Fruit fly (Drosophila melanogaster) ovary, adult (tissue): ENCODE data around the gene Rrp45.

Source experiments
- CG17801 ChIP-seq: fragments of 200-800 bp; optimal IDR thresholded peaks from 2 replicates; lab custom pipeline; 2019; ENCODE audit warnings: missing biosample characterization, mild to moderate bottlenecking, missing genetic modification characterization, moderate library complexity; ENCODE audit not compliant: partially characterized antibody

Gene Rrp45

DNA sequence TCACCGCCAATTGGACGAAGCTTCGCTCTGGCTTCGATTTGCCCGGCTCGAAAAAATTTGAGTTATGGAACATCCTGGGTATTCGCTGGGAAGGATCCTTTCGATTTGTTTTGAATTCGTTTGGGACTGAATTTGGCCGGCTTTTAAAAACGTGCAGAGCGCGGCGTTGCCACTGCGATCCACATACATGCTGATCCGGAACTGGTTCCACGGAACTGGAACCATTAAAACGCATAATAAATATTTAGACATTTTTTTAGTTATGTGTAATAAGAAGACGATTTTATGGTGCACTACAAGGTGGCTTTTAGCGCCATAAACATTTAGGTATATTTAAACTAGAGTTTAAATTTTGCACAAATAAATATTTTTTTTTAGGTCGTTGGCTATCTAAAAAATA, at the start of gene Rrp45:
Gene Rrp45, minus strand, starts transcription at position 209 of the 400 bp plus-strand sequence.
- no peak for TF ChIP-seq CG17801 (GFP tag; lab: Kevin White, UChicago)

DNA sequence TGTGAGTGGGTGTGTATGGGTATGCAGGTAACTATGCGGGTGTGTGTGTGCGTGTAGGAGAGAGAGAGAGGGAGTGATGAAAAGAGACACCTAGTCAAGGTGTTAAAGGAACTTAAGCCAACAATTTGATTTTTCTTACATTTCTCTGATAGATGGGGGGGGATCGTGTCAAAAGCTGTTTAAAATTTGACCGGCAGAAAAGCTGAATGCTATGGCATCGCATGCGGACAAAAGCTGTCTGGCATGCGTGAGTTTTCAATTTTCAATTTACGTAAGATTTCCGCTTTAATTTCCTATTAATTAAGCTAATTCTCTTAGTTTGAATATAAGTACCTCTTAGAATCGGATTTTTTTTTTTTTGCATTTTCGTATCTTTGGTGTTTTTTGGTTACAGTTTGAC, 48.8 kb upstream of the Rrp45 start:
- no peak for TF ChIP-seq CG17801 (GFP tag; lab: Kevin White, UChicago)

DNA sequence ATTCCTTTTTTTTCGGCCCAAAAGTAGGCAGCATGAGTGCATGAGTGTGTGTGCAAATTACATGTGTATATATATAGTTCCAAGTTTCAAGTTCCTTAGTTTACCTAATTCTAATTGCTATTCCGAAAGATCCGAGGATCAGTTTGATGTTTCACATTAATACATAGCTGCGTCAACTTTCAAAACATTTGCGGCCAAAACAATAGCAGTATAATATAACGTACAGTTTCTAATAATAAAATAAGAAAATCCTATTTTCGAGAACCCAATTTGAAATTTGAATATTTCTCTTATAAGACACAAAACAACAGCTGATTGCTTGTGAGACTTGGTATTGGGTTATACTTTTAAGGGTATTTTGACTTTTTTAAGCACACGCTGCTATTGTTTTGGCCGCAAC, 48.0 kb upstream of the Rrp45 start:
- no peak for TF ChIP-seq CG17801 (GFP tag; lab: Kevin White, UChicago)

DNA sequence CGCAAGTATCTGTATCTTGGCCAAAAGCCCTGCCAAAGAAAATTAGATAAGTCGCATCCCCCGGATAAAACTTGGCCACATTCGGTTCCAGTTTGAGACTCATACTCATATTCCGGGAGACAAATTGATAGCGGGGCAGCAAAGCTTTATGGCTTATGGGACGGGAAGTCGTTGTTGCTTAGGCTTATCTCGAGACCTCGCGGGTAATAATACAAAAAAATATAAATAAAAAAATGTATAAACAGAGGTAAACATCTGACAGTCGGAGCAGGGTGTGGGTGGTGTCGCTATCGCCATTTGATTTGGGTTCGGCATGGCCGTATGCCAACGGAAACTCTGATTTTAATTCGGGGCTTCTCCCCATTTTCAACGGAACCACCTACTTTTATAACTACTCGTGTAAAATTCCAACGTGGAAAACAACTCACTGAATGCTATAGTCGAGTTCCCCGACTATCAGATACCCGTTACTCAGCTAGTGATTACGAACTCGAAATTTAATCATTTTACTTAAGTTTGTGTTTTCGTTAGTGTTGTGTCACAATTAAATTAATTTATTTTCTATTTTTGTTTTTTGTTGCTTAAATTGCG, 46.6 kb upstream of the Rrp45 start:
- TF ChIP-seq CG17801 (GFP tag; lab: Kevin White, UChicago) = no peak

- no peak for TF ChIP-seq CG17801 (GFP tag; lab: Kevin White, UChicago)
These were observed 45.8 kb upstream of the Rrp45 start for dm6 chrX:16836805-16837333.

dm6 chrX:16836091-16836799, 45.2 kb upstream of the Rrp45 start:
- no peak for TF ChIP-seq CG17801 (GFP tag; lab: Kevin White, UChicago)

DNA sequence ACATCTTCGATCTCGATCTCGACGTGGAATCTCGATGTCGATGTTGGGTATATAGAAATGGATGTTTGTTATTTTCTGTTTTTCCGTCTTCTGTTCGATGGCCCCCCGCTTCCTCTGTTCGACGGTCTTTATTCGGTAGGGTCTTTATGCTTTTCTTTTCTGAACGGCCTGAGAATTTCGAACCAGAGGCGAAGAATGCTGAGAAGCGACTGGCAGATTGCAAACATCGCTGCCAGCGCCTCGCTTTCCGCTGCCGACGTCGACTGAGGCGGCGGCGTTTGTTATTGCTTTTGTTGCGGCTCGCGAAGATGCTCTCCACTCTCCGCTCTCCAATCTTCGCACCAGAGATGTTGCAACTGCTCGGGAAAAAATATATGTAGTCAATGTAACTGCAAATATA, 44.2 kb upstream of the Rrp45 start, which contains the start of the genes CG13004 and CG46306:
Gene CG13004, minus strand, starts transcription at position 217 of the 400 bp plus-strand sequence.
Gene CG46306, minus strand, starts transcription at position 217 of the 400 bp plus-strand sequence.
- no peak for TF ChIP-seq CG17801 (GFP tag; lab: Kevin White, UChicago)

- TF ChIP-seq CG17801 (GFP tag; lab: Kevin White, UChicago) = no peak
These were observed 43.2 kb upstream of the Rrp45 start for dm6 chrX:16834259-16834658.

DNA sequence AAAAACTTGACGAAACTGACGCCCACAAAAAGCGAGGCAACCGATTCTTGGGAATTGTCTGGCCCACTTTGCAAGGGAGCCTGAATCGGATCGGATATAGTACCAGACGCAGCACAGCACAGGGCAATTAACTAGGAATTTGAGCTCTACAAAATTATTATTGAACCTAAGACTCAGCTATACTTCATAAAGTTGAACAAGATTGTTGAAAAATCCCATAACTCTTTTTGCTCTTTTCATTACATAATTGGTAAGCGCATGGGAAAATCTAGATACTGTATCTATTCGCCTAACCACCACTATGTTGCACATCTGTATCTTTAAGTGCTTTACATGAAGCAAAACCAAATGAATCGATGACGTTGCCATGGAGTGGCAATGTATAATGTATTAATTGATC, 42.0 kb upstream of the Rrp45 start:
- TF ChIP-seq CG17801 (GFP tag; lab: Kevin White, UChicago) = peak; percentile 41

DNA sequence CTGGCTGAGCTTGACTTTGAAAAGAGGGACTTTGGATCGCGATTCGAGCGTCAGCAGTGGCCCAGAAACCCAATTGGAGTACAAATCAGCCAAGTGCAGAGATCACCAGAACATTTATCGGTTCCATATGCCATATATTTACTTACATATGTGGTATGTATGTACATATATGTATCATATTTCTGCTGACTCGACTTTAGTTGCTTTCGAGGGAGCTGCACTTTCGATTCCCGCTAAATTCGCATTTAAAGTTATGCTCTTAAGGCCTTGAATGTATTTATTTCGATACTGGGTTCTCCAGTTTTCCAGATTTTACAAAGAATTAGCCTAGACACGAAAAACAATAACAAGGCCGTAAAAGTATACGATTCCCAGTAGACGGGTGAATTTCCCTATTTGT, 40.8 kb upstream of the Rrp45 start:
- TF ChIP-seq CG17801 (GFP tag; lab: Kevin White, UChicago) = no peak

DNA sequence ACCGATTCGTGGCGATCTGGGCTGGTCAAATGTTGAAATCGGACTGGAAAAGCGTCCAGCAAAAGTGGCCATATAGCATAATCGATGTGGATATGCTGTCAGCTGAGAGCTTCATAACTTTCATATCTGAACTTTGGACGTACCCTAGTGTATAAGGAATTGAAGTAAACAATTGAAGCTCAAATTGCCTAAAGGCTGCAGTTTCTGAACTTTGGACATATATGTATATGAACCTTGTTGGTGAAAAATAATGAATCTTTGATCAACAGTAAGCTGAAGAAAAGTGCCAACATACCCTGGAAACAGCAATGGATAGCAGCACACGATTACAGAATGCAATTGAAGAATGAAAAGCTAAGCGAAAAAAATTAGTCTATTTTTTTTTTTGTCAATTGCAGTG, 39.0 kb upstream of the Rrp45 start:
- peak; percentile 42 for TF ChIP-seq CG17801 (GFP tag; lab: Kevin White, UChicago)

DNA sequence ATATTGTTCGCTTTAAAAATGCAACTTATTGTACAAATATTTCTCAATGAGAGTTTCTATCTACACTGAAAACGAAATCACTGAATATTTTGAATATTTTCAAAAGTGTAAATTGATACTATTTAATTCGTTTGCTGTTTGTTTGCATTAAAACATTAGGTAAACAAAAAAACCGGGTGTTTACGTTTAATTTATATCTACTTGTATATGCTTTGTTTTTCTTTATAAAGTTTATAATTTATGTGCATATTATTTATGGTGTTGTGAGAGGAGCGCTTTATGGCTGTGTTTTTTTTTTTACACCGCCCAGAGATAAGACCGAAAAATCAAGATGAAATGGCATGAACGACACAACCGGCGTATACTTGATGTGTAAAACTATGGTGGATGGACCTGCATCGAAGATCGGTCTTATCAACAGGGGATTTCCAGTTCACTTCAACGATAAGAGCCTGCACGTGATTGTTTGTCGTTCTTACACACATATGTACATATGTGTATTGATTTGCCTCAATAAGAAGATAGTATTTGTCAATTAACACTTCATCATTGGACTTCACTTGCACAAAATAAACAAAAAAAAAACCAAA, 38.5 kb upstream of the Rrp45 start:
- no peak for TF ChIP-seq CG17801 (GFP tag; lab: Kevin White, UChicago)

dm6 chrX:16822080-16822479, 31.0 kb upstream of the Rrp45 start:
- peak; percentile 24 for TF ChIP-seq CG17801 (GFP tag; lab: Kevin White, UChicago)

dm6 chrX:16821216-16821615, 30.1 kb upstream of the Rrp45 start:
- TF ChIP-seq CG17801 (GFP tag; lab: Kevin White, UChicago) = peak; percentile 46

- no peak for TF ChIP-seq CG17801 (GFP tag; lab: Kevin White, UChicago)
These were observed 29.6 kb upstream of the Rrp45 start for dm6 chrX:16820665-16821064.
